Worm (Caenorhabditis elegans) whole organism, late embryonic: ENCODE data around the gene mrg-1.
A peak's percentile ranks its signal among the peaks of the same experiment; 100 is the strongest.

Experiments
- C38D4.7 ChIP-seq: fragments of 200-800 bp; sonication (Bioruptor generic); optimal IDR thresholded peaks from 2 replicates; lab custom pipeline; 2018; ENCODE audit warnings: mild to moderate bottlenecking, missing genetic modification characterization, moderate library complexity, missing compliant biosample characterization
- F13H6.1 ChIP-seq: sonication (generic microtip); optimal IDR thresholded peaks from 2 replicates; lab custom pipeline; 2016; ENCODE audit warnings: missing genetic modification characterization, missing compliant biosample characterization
- K02D7.2 ChIP-seq: sonication (generic microtip); optimal IDR thresholded peaks from 2 replicates; lab custom pipeline; 2017; ENCODE audit warnings: mild to moderate bottlenecking, missing genetic modification characterization, missing compliant biosample characterization
- K09A11.1 ChIP-seq: sonication (generic microtip); optimal IDR thresholded peaks from 2 replicates; lab custom pipeline; 2017; ENCODE audit warnings: antibody characterized with exemption, mild to moderate bottlenecking, missing genetic modification characterization, missing compliant biosample characterization; ENCODE audit not compliant: insufficient read depth
- ahr-1 ChIP-seq: sonication (generic microtip); optimal IDR thresholded peaks from 2 replicates; lab custom pipeline; 2016; ENCODE audit warnings: missing genetic modification characterization, missing compliant biosample characterization
- ama-1 ChIP-seq: fragments of 150-350 bp; optimal IDR thresholded peaks from 2 replicates; lab custom pipeline; 2014
- ceh-14 ChIP-seq: sonication (generic microtip); optimal IDR thresholded peaks from 2 replicates; lab custom pipeline; 2016; ENCODE audit warnings: missing genotype, missing genetic modification characterization, missing compliant biosample characterization
- ceh-19 ChIP-seq: fragments of 200-800 bp; sonication (Bioruptor generic); optimal IDR thresholded peaks from 2 replicates; lab custom pipeline; 2018; ENCODE audit warnings: mild to moderate bottlenecking, missing genetic modification characterization, missing compliant biosample characterization
- ceh-2 ChIP-seq: sonication (generic microtip); optimal IDR thresholded peaks from 2 replicates; lab custom pipeline; 2016; ENCODE audit warnings: missing genotype, missing genetic modification characterization, missing compliant biosample characterization
- ceh-24 ChIP-seq: sonication (generic microtip); optimal IDR thresholded peaks from 2 replicates; lab custom pipeline; 2016; ENCODE audit warnings: mild to moderate bottlenecking, missing genetic modification characterization, missing compliant biosample characterization
- ceh-30 ChIP-seq: fragments of 150-350 bp; optimal IDR thresholded peaks from 2 replicates; lab custom pipeline; 2014; ENCODE audit warnings: missing biosample characterization, missing genetic modification characterization
- ceh-31 ChIP-seq: sonication (generic microtip); optimal IDR thresholded peaks from 2 replicates; lab custom pipeline; 2016; ENCODE audit warnings: missing genetic modification characterization, missing compliant biosample characterization
- ceh-34 ChIP-seq: sonication (generic microtip); optimal IDR thresholded peaks from 2 replicates; lab custom pipeline; 2016; ENCODE audit warnings: mild to moderate bottlenecking, missing genetic modification characterization, missing compliant biosample characterization
- ceh-45 ChIP-seq: fragments of 200-800 bp; sonication (Bioruptor generic); IDR thresholded peaks from 2 replicates; pipeline ENCODE4 v1.3.6; 2022; ENCODE audit warnings: missing genetic modification reagents, missing genetic modification characterization, missing compliant biosample characterization
- ceh-6 ChIP-seq: fragments of 200-800 bp; sonication (Bioruptor generic); optimal IDR thresholded peaks from 2 replicates; lab custom pipeline; 2018; ENCODE audit warnings: mild to moderate bottlenecking, missing genetic modification characterization, missing compliant biosample characterization
- ceh-9 ChIP-seq: sonication (generic microtip); optimal IDR thresholded peaks from 2 replicates; lab custom pipeline; 2016; ENCODE audit warnings: mild to moderate bottlenecking, missing genetic modification characterization, inconsistent platforms, missing compliant biosample characterization
- dve-1 ChIP-seq: sonication (generic microtip); optimal IDR thresholded peaks from 2 replicates; lab custom pipeline; 2017; ENCODE audit warnings: antibody characterized with exemption, mild to moderate bottlenecking, missing genetic modification characterization, missing compliant biosample characterization
- elt-2 ChIP-seq: sonication (generic microtip); optimal IDR thresholded peaks from 2 replicates; lab custom pipeline; 2016; ENCODE audit warnings: missing genetic modification reagents, missing genetic modification characterization, missing compliant biosample characterization
- elt-4 ChIP-seq: sonication (generic microtip); optimal IDR thresholded peaks from 2 replicates; lab custom pipeline; 2016; ENCODE audit warnings: missing genetic modification characterization, missing compliant biosample characterization
- eyg-1 ChIP-seq: sonication (generic microtip); optimal IDR thresholded peaks from 2 replicates; lab custom pipeline; 2016; ENCODE audit warnings: missing genotype, missing genetic modification characterization, missing compliant biosample characterization
- fkh-10 ChIP-seq: fragments of 150-350 bp; optimal IDR thresholded peaks from 2 replicates; lab custom pipeline; 2014; ENCODE audit warnings: missing biosample characterization, missing genetic modification reagents, missing genetic modification characterization
- gmeb-2 ChIP-seq: sonication (generic microtip); optimal IDR thresholded peaks from 2 replicates; lab custom pipeline; 2016; ENCODE audit warnings: missing genetic modification characterization, inconsistent platforms, missing compliant biosample characterization
- hlh-13 ChIP-seq: fragments of 200-800 bp; sonication (Bioruptor generic); optimal IDR thresholded peaks from 2 replicates; lab custom pipeline; 2018; ENCODE audit warnings: mild to moderate bottlenecking, missing genetic modification characterization, missing compliant biosample characterization
- hlh-30 ChIP-seq: sonication (generic microtip); optimal IDR thresholded peaks from 2 replicates; lab custom pipeline; 2017; ENCODE audit warnings: antibody characterized with exemption, missing genetic modification characterization, missing compliant biosample characterization; ENCODE audit not compliant: insufficient read depth
- hlh-8 ChIP-seq: sonication (generic microtip); optimal IDR thresholded peaks from 2 replicates; lab custom pipeline; 2016; ENCODE audit warnings: missing genotype, missing genetic modification characterization, missing compliant biosample characterization
- lim-6 ChIP-seq: sonication (generic microtip); optimal IDR thresholded peaks from 2 replicates; lab custom pipeline; 2016; ENCODE audit warnings: missing genetic modification characterization, missing compliant biosample characterization
- lin-11 ChIP-seq: fragments of 200-800 bp; sonication (Bioruptor generic); optimal IDR thresholded peaks from 2 replicates; lab custom pipeline; 2018; ENCODE audit warnings: mild to moderate bottlenecking, missing genetic modification characterization, missing compliant biosample characterization
- nhr-11 ChIP-seq: fragments of 150-350 bp; optimal IDR thresholded peaks from 2 replicates; lab custom pipeline; 2014; ENCODE audit warnings: missing biosample characterization, missing genetic modification characterization
- nhr-232 ChIP-seq: sonication (generic microtip); optimal IDR thresholded peaks from 2 replicates; lab custom pipeline; 2016; ENCODE audit warnings: missing genetic modification characterization, missing compliant biosample characterization
- odd-2 ChIP-seq: sonication (generic microtip); optimal IDR thresholded peaks from 2 replicates; lab custom pipeline; 2017; ENCODE audit warnings: antibody characterized with exemption, mild to moderate bottlenecking, missing genetic modification characterization, missing compliant biosample characterization
- pag-3 ChIP-seq: sonication (generic microtip); optimal IDR thresholded peaks from 2 replicates; lab custom pipeline; 2016; ENCODE audit warnings: missing compliant biosample characterization, missing genetic modification characterization, borderline replicate concordance
- pat-9 ChIP-seq: fragments of 200-800 bp; sonication (Bioruptor generic); optimal IDR thresholded peaks from 2 replicates; lab custom pipeline; 2018; ENCODE audit warnings: mild to moderate bottlenecking, missing genetic modification characterization, moderate library complexity, missing compliant biosample characterization
- pax-1 ChIP-seq: fragments of 150-350 bp; optimal IDR thresholded peaks from 2 replicates; lab custom pipeline; 2014; ENCODE audit warnings: missing biosample characterization, missing genetic modification characterization
- pha-2 ChIP-seq: sonication (generic microtip); optimal IDR thresholded peaks from 2 replicates; lab custom pipeline; 2017; ENCODE audit warnings: mild to moderate bottlenecking, missing genetic modification characterization, missing compliant biosample characterization
- pha-4 ChIP-seq: fragments of 150-350 bp; optimal IDR thresholded peaks from 2 replicates; lab custom pipeline; 2018; ENCODE audit warnings: missing biosample characterization, missing genetic modification reagents, missing genetic modification characterization
- pqm-1 ChIP-seq: sonication (generic microtip); optimal IDR thresholded peaks from 2 replicates; lab custom pipeline; 2016; ENCODE audit warnings: missing genetic modification characterization, missing compliant biosample characterization
- pros-1 ChIP-seq: fragments of 150-350 bp; optimal IDR thresholded peaks from 2 replicates; lab custom pipeline; 2014; ENCODE audit warnings: missing biosample characterization, missing genetic modification reagents, missing genetic modification characterization
- ref-2 ChIP-seq: sonication (generic microtip); optimal IDR thresholded peaks from 2 replicates; lab custom pipeline; 2016; ENCODE audit warnings: missing genetic modification characterization, missing compliant biosample characterization
- rnt-1 ChIP-seq: sonication (generic microtip); optimal IDR thresholded peaks from 2 replicates; lab custom pipeline; 2016; ENCODE audit warnings: missing genetic modification characterization, missing compliant biosample characterization
- sdc-2 ChIP-seq: sonication (generic microtip); optimal IDR thresholded peaks from 2 replicates; lab custom pipeline; 2016; ENCODE audit warnings: missing genotype, missing genetic modification characterization, missing compliant biosample characterization
- sox-2 ChIP-seq: fragments of 200-800 bp; sonication (Bioruptor generic); IDR thresholded peaks from 2 replicates; pipeline ENCODE4 v1.3.6; 2022; ENCODE audit warnings: missing genetic modification reagents, missing genetic modification characterization, missing compliant biosample characterization
- syd-9 ChIP-seq: sonication (generic microtip); optimal IDR thresholded peaks from 2 replicates; lab custom pipeline; 2016; ENCODE audit warnings: mild to moderate bottlenecking, missing genetic modification characterization, moderate library complexity, missing compliant biosample characterization
- tbx-2 ChIP-seq: sonication (generic microtip); optimal IDR thresholded peaks from 2 replicates; lab custom pipeline; 2016; ENCODE audit warnings: missing genetic modification characterization, missing compliant biosample characterization
- tbx-7 ChIP-seq: sonication (generic microtip); optimal IDR thresholded peaks from 2 replicates; lab custom pipeline; 2016; ENCODE audit warnings: missing genotype, missing genetic modification characterization, missing compliant biosample characterization
- ttx-3 ChIP-seq: sonication (generic microtip); optimal IDR thresholded peaks from 2 replicates; lab custom pipeline; 2016; ENCODE audit warnings: missing genetic modification reagents, missing genetic modification characterization, missing compliant biosample characterization
- unc-3 ChIP-seq, 2 experiments: fragments of 200-800 bp in 1 of 2; sonication (Bioruptor generic) in 1 of 2; sonication (generic microtip) in 1 of 2; conservative IDR thresholded peaks in 1 of 2; optimal IDR thresholded peaks in 1 of 2; 2 replicates each; pipeline versions ENCODE4 v1.3.6 to Lab custom; 2016 to 2022; ENCODE audit warnings: missing compliant biosample characterization in 2 of 2, missing genetic modification characterization in 2 of 2, missing genetic modification reagents in 1 of 2
- unc-55 ChIP-seq: sonication (generic microtip); optimal IDR thresholded peaks from 2 replicates; lab custom pipeline; 2017; ENCODE audit warnings: missing biosample characterization, missing genetic modification reagents, missing genetic modification characterization
- unc-86 ChIP-seq: sonication (generic microtip); optimal IDR thresholded peaks from 2 replicates; lab custom pipeline; 2016; ENCODE audit warnings: missing genetic modification characterization, missing compliant biosample characterization
- ztf-16 ChIP-seq: sonication (generic microtip); optimal IDR thresholded peaks from 2 replicates; lab custom pipeline; 2017; ENCODE audit warnings: missing genetic modification characterization, missing compliant biosample characterization

Gene mrg-1

ce11 chrIII:12906611-12907037, 32.2 kb upstream of the mrg-1 start:
- peak; percentile 71 for TF ChIP-seq ama-1
- TF ChIP-seq pha-2 (tag; lab: Kevin White, UChicago) = no peak
- TF ChIP-seq, all 69 proteins: peak for 1

- TF ChIP-seq ahr-1 (peak; percentile 31), unc-86 (tag; lab: Kevin White, UChicago) (peak; percentile 70), ceh-19 (GFP tag; lab: Kevin White, UChicago) (peak; percentile 38), elt-2 (tag; lab: Kevin White, UChicago) (peak; percentile 65), tbx-7 (tag; lab: Kevin White, UChicago) (no peak), dve-1 (tag; lab: Kevin White, UChicago) (peak; percentile 77), pha-4 (tag; lab: Kevin White, UChicago) (no peak), fkh-10 (GFP tag; lab: Kevin White, UChicago) (peak; percentile 31), syd-9 (tag; lab: Kevin White, UChicago) (peak; percentile 32), sox-2 (GFP tag; lab: Robert Waterston, UW) (peak; percentile 96), eyg-1 (tag; lab: Kevin White, UChicago) (no peak), sdc-2 (tag; lab: Kevin White, UChicago) (peak; percentile 21), hlh-13 (GFP tag; lab: Kevin White, UChicago) (no peak), nhr-11 (no peak), elt-4 (tag; lab: Kevin White, UChicago) (no peak), pros-1 (tag; lab: Kevin White, UChicago) (peak; percentile 11), K02D7.2 (peak; percentile 91), ttx-3 (tag; lab: Kevin White, UChicago) (peak; percentile 51), ztf-16 (tag; lab: Kevin White, UChicago) (peak; percentile 88), unc-55 (peak; percentile 78), pha-2 (tag; lab: Kevin White, UChicago) (peak; percentile 56), F13H6.1 (tag; lab: Kevin White, UChicago) (peak; percentile 43), rnt-1 (peak; percentile 87), tbx-2 (tag; lab: Kevin White, UChicago) (peak; percentile 91), ceh-45 (GFP tag; lab: Robert Waterston, UW) (0 out of 2 replicates have a peak, but pooled peaks have one; percentile 31), unc-3 (GFP tag; conservative IDR thresholded peaks at IDR 0.05; lab: Robert Waterston, UW) (no peak), unc-3 (tag; optimal IDR thresholded peaks at IDR 0.05; lab: Kevin White, UChicago) (peak; percentile 24), ceh-24 (tag; lab: Kevin White, UChicago) (no peak), lin-11 (tag; lab: Kevin White, UChicago) (peak; percentile 24), pat-9 (peak; percentile 41), pag-3 (tag; lab: Kevin White, UChicago) (no peak), ceh-14 (peak; percentile 92), hlh-30 (tag; lab: Kevin White, UChicago) (peak; percentile 82), pax-1 (tag; lab: Kevin White, UChicago) (peak; percentile 81), C38D4.7 (GFP tag; lab: Kevin White, UChicago) (no peak), gmeb-2 (tag; lab: Kevin White, UChicago) (peak; percentile 36), pqm-1 (tag; lab: Kevin White, UChicago) (peak; percentile 59), ceh-6 (GFP tag; lab: Kevin White, UChicago) (peak; percentile 21), ceh-9 (tag; lab: Kevin White, UChicago) (no peak), K09A11.1 (tag; lab: Kevin White, UChicago) (peak; percentile 50), ceh-30 (tag; lab: Kevin White, UChicago) (peak; percentile 86), ceh-34 (tag; lab: Kevin White, UChicago) (peak; percentile 91), odd-2 (tag; lab: Kevin White, UChicago) (no peak), ama-1 (no peak), lim-6 (tag; lab: Kevin White, UChicago) (peak; percentile 71), ceh-2 (tag; lab: Kevin White, UChicago) (peak; percentile 67), hlh-8 (tag; lab: Kevin White, UChicago) (no peak), ceh-31 (tag; lab: Kevin White, UChicago) (peak; percentile 99), nhr-232 (tag; lab: Kevin White, UChicago) (no peak), ref-2 (tag; lab: Kevin White, UChicago) (peak; percentile 90)
Observed at ce11 chrIII:12904987-12905541, 30.6 kb upstream of the mrg-1 start, which contains the start of gene cox-5A. Gene cox-5A, plus strand, starts transcription at chrIII:12905491.
